Worm (Caenorhabditis elegans) whole organism, young adult: ENCODE results near the gene fbxa-185.

Source experiments
- B0035.1 ChIP-seq: sonication (generic microtip); optimal IDR thresholded peaks from 2 replicates; lab custom pipeline; 2016; ENCODE audit warnings: missing genetic modification characterization, mild to moderate bottlenecking, missing compliant biosample characterization, missing genotype, missing genetic modification reagents
- C17E4.6 ChIP-seq: fragments of 200-800 bp; sonication (Bioruptor generic); IDR thresholded peaks from 2 replicates; pipeline ENCODE4 v1.3.6; 2022; ENCODE audit warnings: missing genetic modification reagents, missing genetic modification characterization, missing compliant biosample characterization
- F10E7.11 ChIP-seq: sonication (generic microtip); optimal IDR thresholded peaks from 2 replicates; lab custom pipeline; 2017; ENCODE audit warnings: mild to moderate bottlenecking, missing genetic modification characterization, moderate library complexity, missing compliant biosample characterization
- F23B12.7 ChIP-seq: sonication (generic microtip); optimal IDR thresholded peaks from 2 replicates; lab custom pipeline; 2017; ENCODE audit warnings: missing genetic modification characterization, mild to moderate bottlenecking, missing compliant biosample characterization, antibody characterized with exemption, moderate library complexity; ENCODE audit not compliant: insufficient read depth
- F33H1.4 ChIP-seq: fragments of 200-800 bp; sonication (Bioruptor generic); IDR thresholded peaks from 2 replicates; pipeline ENCODE4 v1.3.6; 2022; ENCODE audit warnings: missing genetic modification reagents, missing genetic modification characterization, missing compliant biosample characterization
- F57A8.1 ChIP-seq: fragments of 200-800 bp; sonication (Bioruptor generic); optimal IDR thresholded peaks from 2 replicates; lab custom pipeline; 2018; ENCODE audit warnings: mild to moderate bottlenecking, missing genetic modification characterization, moderate library complexity, missing compliant biosample characterization
- ZK185.1 ChIP-seq: sonication (generic microtip); optimal IDR thresholded peaks from 2 replicates; lab custom pipeline; 2016; ENCODE audit warnings: mild to moderate bottlenecking, missing genetic modification characterization, missing compliant biosample characterization; ENCODE audit not compliant: poor library complexity, severe bottlenecking
- aptf-2 ChIP-seq: fragments of 200-800 bp; sonication (Bioruptor generic); conservative IDR thresholded peaks from 2 replicates; pipeline ENCODE4 v1.3.6; 2022; ENCODE audit warnings: missing genetic modification reagents, missing genetic modification characterization, missing compliant biosample characterization
- attf-5 ChIP-seq: fragments of 200-800 bp; sonication (Bioruptor generic); optimal IDR thresholded peaks from 2 replicates; lab custom pipeline; 2018; ENCODE audit warnings: mild to moderate bottlenecking, missing genetic modification characterization, missing compliant biosample characterization
- attf-6 ChIP-seq: fragments of 200-800 bp; sonication (Bioruptor generic); IDR thresholded peaks from 2 replicates; pipeline ENCODE4 v1.3.6; 2022; ENCODE audit warnings: missing genetic modification reagents, missing genetic modification characterization, missing compliant biosample characterization
- cebp-1 ChIP-seq, 2 experiments: fragments of 200-800 bp in 1 of 2; sonication (Bioruptor generic) in 1 of 2; sonication (generic microtip) in 1 of 2; IDR thresholded peaks in 1 of 2; optimal IDR thresholded peaks in 1 of 2; 2 replicates each; pipeline versions ENCODE4 v1.3.6 to Lab custom; 2017 to 2022; ENCODE audit warnings: missing compliant biosample characterization in 2 of 2, missing genetic modification characterization in 2 of 2, mild to moderate bottlenecking in 1 of 2, missing genetic modification reagents in 1 of 2, moderate library complexity in 1 of 2
- ceh-100 ChIP-seq: fragments of 200-800 bp; sonication (Bioruptor generic); IDR thresholded peaks from 2 replicates; pipeline ENCODE4 v1.3.6; 2022; ENCODE audit warnings: missing genetic modification reagents, missing genetic modification characterization, missing compliant biosample characterization
- efl-1 ChIP-seq: fragments of 150-350 bp; optimal IDR thresholded peaks from 2 replicates; lab custom pipeline; 2014; ENCODE audit warnings: missing biosample characterization, missing genetic modification reagents, missing genetic modification characterization
- egrh-3 ChIP-seq: fragments of 200-800 bp; sonication (Bioruptor generic); IDR thresholded peaks from 2 replicates; pipeline ENCODE4 v1.3.6; 2022; ENCODE audit warnings: missing genetic modification reagents, missing genetic modification characterization, missing compliant biosample characterization
- hlh-12 ChIP-seq: sonication (generic microtip); optimal IDR thresholded peaks from 2 replicates; lab custom pipeline; 2016; ENCODE audit warnings: missing genetic modification characterization, missing compliant biosample characterization
- let-607 ChIP-seq, 2 experiments: fragments of 200-800 bp in 1 of 2; sonication (Bioruptor generic) in 1 of 2; sonication (generic microtip) in 1 of 2; optimal IDR thresholded peaks; 2 replicates each; lab custom pipeline; 2016 to 2018; ENCODE audit warnings: mild to moderate bottlenecking in 2 of 2, missing compliant biosample characterization in 2 of 2, missing genetic modification characterization in 2 of 2, moderate library complexity in 2 of 2, missing genotype in 1 of 2
- madf-6 ChIP-seq: fragments of 200-800 bp; sonication (Bioruptor generic); IDR thresholded peaks from 2 replicates; pipeline ENCODE4 v1.3.6; 2022; ENCODE audit warnings: missing genetic modification reagents, missing genetic modification characterization, missing compliant biosample characterization
- madf-8 ChIP-seq: fragments of 200-800 bp; sonication (Bioruptor generic); conservative IDR thresholded peaks from 2 replicates; pipeline ENCODE4 v1.3.6; 2022; ENCODE audit warnings: missing genetic modification reagents, missing genetic modification characterization, missing compliant biosample characterization
- nhr-27 ChIP-seq: fragments of 200-800 bp; sonication (Bioruptor generic); optimal IDR thresholded peaks from 2 replicates; lab custom pipeline; 2018; ENCODE audit warnings: mild to moderate bottlenecking, missing genetic modification characterization, moderate library complexity, missing compliant biosample characterization
- nhr-80 ChIP-seq: sonication (generic microtip); optimal IDR thresholded peaks from 2 replicates; lab custom pipeline; 2016; ENCODE audit warnings: missing genetic modification characterization, missing compliant biosample characterization
- pbrm-1 ChIP-seq: fragments of 200-800 bp; sonication (Bioruptor generic); IDR thresholded peaks from 2 replicates; pipeline ENCODE4 v1.3.6; 2022; ENCODE audit warnings: missing genetic modification reagents, missing genetic modification characterization, missing compliant biosample characterization
- rcor-1 ChIP-seq: fragments of 200-800 bp; sonication (Bioruptor generic); IDR thresholded peaks from 2 replicates; pipeline ENCODE4 v1.3.6; 2022; ENCODE audit warnings: missing genetic modification reagents, missing genetic modification characterization, missing compliant biosample characterization
- snpc-4 ChIP-seq, 5 experiments: fragments of 150-350 bp in 1 of 5; sonication (generic microtip) in 4 of 5; optimal IDR thresholded peaks; 2 replicates each; lab custom pipeline; 2014 to 2018; ENCODE audit warnings: missing genetic modification characterization in 5 of 5, missing biosample characterization in 3 of 5, antibody characterized with exemption in 2 of 5, mild to moderate bottlenecking in 2 of 5, missing compliant biosample characterization in 2 of 5, missing genotype in 2 of 5, moderate library complexity in 2 of 5, missing genetic modification reagents in 1 of 5
- zfh-2 ChIP-seq: fragments of 200-800 bp; sonication (Bioruptor generic); conservative IDR thresholded peaks from 2 replicates; pipeline ENCODE4 v1.3.6; 2022; ENCODE audit warnings: missing genetic modification reagents, missing genetic modification characterization, missing compliant biosample characterization
- ztf-3 ChIP-seq: fragments of 200-800 bp; sonication (Bioruptor generic); optimal IDR thresholded peaks from 2 replicates; lab custom pipeline; 2018; ENCODE audit warnings: mild to moderate bottlenecking, missing genetic modification characterization, missing compliant biosample characterization

Gene fbxa-185

ce11 chrV:17344876-17345275, 13.4 kb downstream of the fbxa-185 start, which contains the start of the genes fbxa-188 and fbxa-189:
Gene fbxa-188 (minus strand): TSS chrV:17344926.
Gene fbxa-189 (plus strand): TSS chrV:17345214.
- TF ChIP-seq nhr-80 (peak; percentile 24), F10E7.11 (tag; lab: Kevin White, UChicago) (no peak), madf-8 (GFP tag; lab: Robert Waterston, UW) (no peak)

- TF ChIP-seq cebp-1 (GFP tag; IDR thresholded peaks at IDR 0.05; lab: Robert Waterston, UW) (peak; percentile 17; the same call in 1 of the 2 replicates), cebp-1 (tag; optimal IDR thresholded peaks at IDR 0.05; lab: Kevin White, UChicago) (no peak), C17E4.6 (GFP tag; lab: Robert Waterston, UW) (no peak), F33H1.4 (GFP tag; lab: Robert Waterston, UW) (no peak)
- TF ChIP-seq, all 124 proteins: peak for 1
Measured at ce11 chrV:17347602-17348001, 16.2 kb downstream of the fbxa-185 start, which contains the start of gene skr-5. Gene skr-5 (plus strand): TSS chrV:17347902.

ce11 chrV:17350093-17350492, 18.7 kb downstream of the fbxa-185 start, which contains the start of gene lsy-27:
Gene lsy-27 (minus strand): TSS chrV:17350193.
- TF ChIP-seq nhr-27 (tag; lab: Kevin White, UChicago), result no peak
- TF ChIP-seq B0035.1, result no peak
- no peak for TF ChIP-seq hlh-12 (tag; lab: Kevin White, UChicago)
- no peak for TF ChIP-seq F57A8.1 (GFP tag; lab: Kevin White, UChicago)
- peak; percentile 45; the same call in 1 of the 2 replicates for TF ChIP-seq madf-6 (GFP tag; lab: Robert Waterston, UW)
- TF ChIP-seq pbrm-1 (GFP tag; lab: Robert Waterston, UW), result no peak
- TF ChIP-seq ztf-3 (GFP tag; lab: Kevin White, UChicago), result no peak
- no peak for TF ChIP-seq let-607 (tag; optimal IDR thresholded peaks at IDR 0.05; lab: Kevin White, UChicago)
- no peak for TF ChIP-seq rcor-1 (GFP tag; lab: Robert Waterston, UW)
- peak; percentile 14 for TF ChIP-seq efl-1

- TF ChIP-seq ceh-100 (GFP tag; lab: Robert Waterston, UW) (no peak), snpc-4 (GFP tag; optimal IDR thresholded peaks at IDR 0.05; lab: Kevin White, UChicago) (no peak), snpc-4 (tag; optimal IDR thresholded peaks at IDR 0.05; lab: Kevin White, UChicago) (peak in 1 of 4 experiments; percentile 53), attf-5 (GFP tag; lab: Kevin White, UChicago) (peak; percentile 11), nhr-80 (peak; percentile 69), F23B12.7 (tag; lab: Kevin White, UChicago) (no peak)
Measured at ce11 chrV:17352827-17353373, 21.5 kb downstream of the fbxa-185 start, which contains the start of the genes fbxa-134 and F47H4.2. Gene fbxa-134 (minus strand): TSS chrV:17352870. Gene F47H4.2 (plus strand): TSS chrV:17353323.

ce11 chrV:17376639-17377038, 45.2 kb downstream of the fbxa-185 start, which contains the start of gene Y20C6A.1:
Gene Y20C6A.1 (minus strand): TSS chrV:17376745.
- TF ChIP-seq snpc-4 (GFP tag; optimal IDR thresholded peaks at IDR 0.05; lab: Kevin White, UChicago) (no peak), snpc-4 (tag; optimal IDR thresholded peaks at IDR 0.05; lab: Kevin White, UChicago) (peak in 1 of 4 experiments; percentile 44), attf-6 (no peak)

ce11 chrV:17377140-17377539, 45.7 kb downstream of the fbxa-185 start, which contains the start of gene fbxb-7:
Gene fbxb-7 (plus strand): TSS chrV:17377406.
- no peak for TF ChIP-seq ZK185.1
- peak; percentile 98 for TF ChIP-seq egrh-3 (GFP tag; lab: Robert Waterston, UW)
- TF ChIP-seq aptf-2 (GFP tag; lab: Robert Waterston, UW), result peak; percentile 77; the same call in 1 of the 2 replicates
- peak; percentile 83 for TF ChIP-seq zfh-2
- TF ChIP-seq, all 124 proteins: peak for 3
